Worm (Caenorhabditis elegans) whole organism, L2 larva: ENCODE measurements around the gene F49C12.6.

Source experiments
- ama-1 ChIP-seq: fragments of 150-350 bp; optimal IDR thresholded peaks from 2 replicates; lab custom pipeline; 2018; ENCODE audit warnings: inconsistent platforms
- ceh-82 ChIP-seq: fragments of 150-350 bp; optimal IDR thresholded peaks from 2 replicates; lab custom pipeline; 2014; ENCODE audit warnings: missing biosample characterization, missing genetic modification characterization
- gmeb-1 ChIP-seq: fragments of 150-350 bp; optimal IDR thresholded peaks from 2 replicates; lab custom pipeline; 2014; ENCODE audit warnings: missing biosample characterization, missing genetic modification characterization
- lin-39 ChIP-seq: fragments of 150-350 bp; optimal IDR thresholded peaks from 2 replicates; lab custom pipeline; 2014; ENCODE audit warnings: missing biosample characterization, missing genetic modification reagents, missing genetic modification characterization
- nhr-10 ChIP-seq: sonication (generic microtip); optimal IDR thresholded peaks from 2 replicates; lab custom pipeline; 2017; ENCODE audit warnings: missing biosample characterization, missing genetic modification characterization
- nhr-77 ChIP-seq: fragments of 150-350 bp; optimal IDR thresholded peaks from 2 replicates; lab custom pipeline; 2014; ENCODE audit warnings: missing biosample characterization, missing genetic modification characterization
- zag-1 ChIP-seq: fragments of 150-350 bp; optimal IDR thresholded peaks from 2 replicates; lab custom pipeline; 2014; ENCODE audit warnings: missing biosample characterization, missing genetic modification characterization

DNA sequence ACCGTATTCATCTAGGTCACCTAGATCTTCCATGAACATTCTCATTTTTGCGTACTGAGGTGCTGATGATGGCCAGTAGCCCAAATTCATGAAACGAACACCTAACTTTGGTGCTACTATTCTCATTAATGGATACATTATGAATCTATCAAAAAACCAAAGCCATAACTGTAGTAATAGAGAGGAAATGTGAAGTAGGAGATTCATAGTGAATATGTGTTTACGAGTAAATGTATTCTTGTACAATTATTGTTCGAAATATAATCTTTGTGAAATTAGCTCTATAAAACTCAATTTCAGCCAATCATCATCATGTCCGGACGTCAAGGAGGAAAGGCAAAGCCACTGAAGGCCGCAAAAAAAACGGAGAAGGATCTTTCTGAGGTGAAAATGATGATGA is 10.2 kb upstream of the F49C12.6 start, which contains the start of the genes F49C12.11 and nemt-1:
- TF ChIP-seq nhr-10 (no peak), lin-39 (tag; lab: Kevin White, UChicago) (no peak), gmeb-1 (tag; lab: Kevin White, UChicago) (no peak), nhr-77 (tag; lab: Kevin White, UChicago) (no peak), zag-1 (tag; lab: Kevin White, UChicago) (no peak), ceh-82 (tag; lab: Kevin White, UChicago) (no peak), ama-1 (lab: Kevin White, UChicago) (no peak)
